Worm (Caenorhabditis elegans) whole organism, L4 larva: ENCODE data around the gene str-232.

Experiments
- F10B5.3 ChIP-seq: sonication (generic microtip); optimal IDR thresholded peaks from 2 replicates; lab custom pipeline; 2016; ENCODE audit warnings: mild to moderate bottlenecking, missing genetic modification characterization, missing compliant biosample characterization
- F26F4.8 ChIP-seq: fragments of 200-800 bp; sonication (Bioruptor generic); conservative IDR thresholded peaks from 2 replicates; pipeline ENCODE4 v1.3.6; 2022; ENCODE audit warnings: missing genetic modification characterization, missing compliant biosample characterization
- F37D6.2 ChIP-seq: sonication (generic microtip); optimal IDR thresholded peaks from 2 replicates; lab custom pipeline; 2016; ENCODE audit warnings: mild to moderate bottlenecking, missing genetic modification characterization, missing compliant biosample characterization
- Y105C5A.15 ChIP-seq: fragments of 200-800 bp; sonication (Bioruptor generic); IDR thresholded peaks from 2 replicates; pipeline ENCODE4 v1.3.6; 2022; ENCODE audit warnings: missing genetic modification characterization, missing compliant biosample characterization
- Y48G9A.11 ChIP-seq: fragments of 200-800 bp; sonication (Bioruptor generic); IDR thresholded peaks from 2 replicates; pipeline ENCODE4 v1.3.6; 2022; ENCODE audit warnings: missing genetic modification reagents, missing genetic modification characterization, missing compliant biosample characterization
- Y5F2A.4 ChIP-seq: fragments of 200-800 bp; sonication (Bioruptor generic); optimal IDR thresholded peaks from 2 replicates; lab custom pipeline; 2018; ENCODE audit warnings: mild to moderate bottlenecking, missing genetic modification characterization, missing compliant biosample characterization
- aly-2 ChIP-seq: sonication (generic microtip); optimal IDR thresholded peaks from 2 replicates; lab custom pipeline; 2018; ENCODE audit warnings: missing biosample characterization, missing genetic modification characterization
- ama-1 ChIP-seq: fragments of 150-350 bp; optimal IDR thresholded peaks from 2 replicates; lab custom pipeline; 2014; ENCODE audit warnings: inconsistent platforms, mixed read lengths
- attf-4 ChIP-seq: sonication (generic microtip); optimal IDR thresholded peaks from 3 replicates; lab custom pipeline; 2017; ENCODE audit warnings: missing biosample characterization, missing genetic modification characterization
- ceh-32 ChIP-seq: sonication (generic microtip); optimal IDR thresholded peaks from 2 replicates; lab custom pipeline; 2016; ENCODE audit warnings: mild to moderate bottlenecking, missing genetic modification characterization, missing compliant biosample characterization; ENCODE audit not compliant: poor library complexity
- ceh-62 ChIP-seq: sonication (generic microtip); optimal IDR thresholded peaks from 2 replicates; lab custom pipeline; 2017; ENCODE audit warnings: missing biosample characterization, missing genetic modification characterization
- cey-2 ChIP-seq: sonication (generic microtip); optimal IDR thresholded peaks from 3 replicates; lab custom pipeline; 2017; ENCODE audit warnings: missing genetic modification characterization, mild to moderate bottlenecking, missing compliant biosample characterization, antibody characterized with exemption, borderline replicate concordance; ENCODE audit not compliant: insufficient read depth
- daf-16 ChIP-seq, 3 experiments: sonication (generic microtip); optimal IDR thresholded peaks; 2 replicates each; lab custom pipeline; 2016 to 2017; ENCODE audit warnings: missing genetic modification characterization in 3 of 3, missing genetic modification reagents in 3 of 3, mild to moderate bottlenecking in 2 of 3, missing compliant biosample characterization in 2 of 3, missing biosample characterization in 1 of 3, moderate library complexity in 1 of 3
- daf-8 ChIP-seq: fragments of 200-800 bp; sonication (Bioruptor generic); IDR thresholded peaks from 2 replicates; pipeline ENCODE4 v1.3.6; 2022; ENCODE audit warnings: missing genetic modification characterization, missing compliant biosample characterization
- dmd-6 ChIP-seq: fragments of 200-800 bp; sonication (Bioruptor generic); IDR thresholded peaks from 2 replicates; pipeline ENCODE4 v1.3.6; 2022; ENCODE audit warnings: missing genetic modification reagents, missing genetic modification characterization, missing compliant biosample characterization
- dmd-9 ChIP-seq: fragments of 200-800 bp; sonication (Bioruptor generic); IDR thresholded peaks from 2 replicates; pipeline ENCODE4 v1.3.6; 2022; ENCODE audit warnings: missing genetic modification reagents, missing genetic modification characterization, missing compliant biosample characterization
- dpl-1 ChIP-seq: fragments of 150-350 bp; optimal IDR thresholded peaks from 2 replicates; lab custom pipeline; 2014; ENCODE audit warnings: missing biosample characterization, missing genetic modification reagents, missing genetic modification characterization
- duxl-1 ChIP-seq: sonication (generic microtip); optimal IDR thresholded peaks from 2 replicates; lab custom pipeline; 2016; ENCODE audit warnings: mild to moderate bottlenecking, missing genetic modification characterization, moderate library complexity, missing compliant biosample characterization; ENCODE audit not compliant: poor library complexity
- fkh-10 ChIP-seq: fragments of 150-350 bp; optimal IDR thresholded peaks from 2 replicates; lab custom pipeline; 2014; ENCODE audit warnings: missing biosample characterization, missing genetic modification reagents, missing genetic modification characterization
- fos-1 ChIP-seq: fragments of 150-350 bp; optimal IDR thresholded peaks from 2 replicates; lab custom pipeline; 2014; ENCODE audit warnings: missing biosample characterization, missing genetic modification characterization
- gei-8 ChIP-seq: fragments of 200-800 bp; sonication (Bioruptor generic); optimal IDR thresholded peaks from 2 replicates; lab custom pipeline; 2018; ENCODE audit warnings: mild to moderate bottlenecking, missing genetic modification characterization, missing compliant biosample characterization
- hif-1 ChIP-seq, 2 experiments: sonication (generic microtip); optimal IDR thresholded peaks; 2 replicates each; lab custom pipeline; 2016 to 2017; ENCODE audit warnings: missing compliant biosample characterization in 2 of 2, missing genetic modification characterization in 2 of 2, missing genetic modification reagents in 2 of 2, missing genotype in 2 of 2, mild to moderate bottlenecking in 1 of 2
- hlh-11 ChIP-seq: fragments of 200-800 bp; sonication (Bioruptor generic); optimal IDR thresholded peaks from 2 replicates; lab custom pipeline; 2018; ENCODE audit warnings: mild to moderate bottlenecking, missing genetic modification characterization, missing compliant biosample characterization
- jun-1 ChIP-seq: fragments of 150-350 bp; optimal IDR thresholded peaks from 2 replicates; lab custom pipeline; 2014; ENCODE audit warnings: missing biosample characterization, missing genetic modification reagents, missing genetic modification characterization
- lim-7 ChIP-seq: fragments of 200-800 bp; sonication (Bioruptor generic); IDR thresholded peaks from 2 replicates; pipeline ENCODE4 v1.3.6; 2022; ENCODE audit warnings: missing genetic modification characterization, missing compliant biosample characterization
- lin-13 ChIP-seq: fragments of 150-350 bp; optimal IDR thresholded peaks from 2 replicates; lab custom pipeline; 2014; ENCODE audit warnings: missing biosample characterization, missing genetic modification reagents, missing genetic modification characterization
- lin-15B ChIP-seq: fragments of 150-350 bp; sonication (generic microtip); optimal IDR thresholded peaks from 3 replicates; lab custom pipeline; 2014; ENCODE audit warnings: missing biosample characterization, missing genetic modification characterization
- lin-39 ChIP-seq: fragments of 150-350 bp; optimal IDR thresholded peaks from 2 replicates; lab custom pipeline; 2014; ENCODE audit warnings: missing biosample characterization, missing genetic modification reagents, missing genetic modification characterization
- lsy-2 ChIP-seq, 2 experiments: fragments of 150-350 bp in 1 of 2; sonication (generic microtip) in 1 of 2; optimal IDR thresholded peaks; 2 replicates each; lab custom pipeline; 2014 to 2017; ENCODE audit warnings: missing biosample characterization in 2 of 2, missing genetic modification characterization in 2 of 2
- madf-9 ChIP-seq: fragments of 200-800 bp; sonication (Bioruptor generic); conservative IDR thresholded peaks from 2 replicates; pipeline ENCODE4 v1.3.6; 2022; ENCODE audit warnings: missing genetic modification reagents, missing genetic modification characterization, missing compliant biosample characterization
- mxl-3 ChIP-seq: fragments of 200-800 bp; sonication (Bioruptor generic); optimal IDR thresholded peaks from 2 replicates; lab custom pipeline; 2018; ENCODE audit warnings: mild to moderate bottlenecking, missing genetic modification characterization, missing compliant biosample characterization
- nhr-111 ChIP-seq: fragments of 200-800 bp; sonication (Bioruptor generic); optimal IDR thresholded peaks from 2 replicates; lab custom pipeline; 2018; ENCODE audit warnings: mild to moderate bottlenecking, missing genetic modification characterization, missing compliant biosample characterization
- nhr-41 ChIP-seq: fragments of 200-800 bp; sonication (Bioruptor generic); IDR thresholded peaks from 2 replicates; pipeline ENCODE4 v1.3.6; 2022; ENCODE audit warnings: missing genetic modification reagents, missing genetic modification characterization, missing compliant biosample characterization
- nhr-48 ChIP-seq: sonication (generic microtip); optimal IDR thresholded peaks from 2 replicates; lab custom pipeline; 2016; ENCODE audit warnings: mild to moderate bottlenecking, missing genetic modification characterization, missing compliant biosample characterization
- pqm-1 ChIP-seq: sonication (generic microtip); optimal IDR thresholded peaks from 2 replicates; lab custom pipeline; 2017; ENCODE audit warnings: missing biosample characterization, missing genetic modification characterization
- sdz-12 ChIP-seq: fragments of 200-800 bp; sonication (Bioruptor generic); optimal IDR thresholded peaks from 2 replicates; lab custom pipeline; 2018; ENCODE audit warnings: mild to moderate bottlenecking, missing genetic modification characterization, missing compliant biosample characterization
- set-16 ChIP-seq: fragments of 200-800 bp; sonication (Bioruptor generic); IDR thresholded peaks from 2 replicates; pipeline ENCODE4 v1.3.6; 2022; ENCODE audit warnings: missing genetic modification reagents, missing genetic modification characterization, missing compliant biosample characterization
- snpc-1.2 ChIP-seq: fragments of 200-800 bp; sonication (Bioruptor generic); IDR thresholded peaks from 2 replicates; pipeline ENCODE4 v1.3.6; 2022; ENCODE audit warnings: missing genetic modification reagents, missing genetic modification characterization, missing compliant biosample characterization
- snpc-4 ChIP-seq: fragments of 150-350 bp; optimal IDR thresholded peaks from 2 replicates; lab custom pipeline; 2014; ENCODE audit warnings: missing biosample characterization, missing genetic modification characterization
- spr-1 ChIP-seq: sonication (generic microtip); optimal IDR thresholded peaks from 2 replicates; lab custom pipeline; 2016; ENCODE audit warnings: mild to moderate bottlenecking, missing genetic modification characterization, missing compliant biosample characterization
- spr-3 ChIP-seq: fragments of 200-800 bp; sonication (Bioruptor generic); optimal IDR thresholded peaks from 2 replicates; lab custom pipeline; 2018; ENCODE audit warnings: mild to moderate bottlenecking, missing genetic modification characterization, missing compliant biosample characterization
- tag-97 ChIP-seq: fragments of 200-800 bp; sonication (Bioruptor generic); IDR thresholded peaks from 2 replicates; pipeline ENCODE4 v1.3.6; 2022; ENCODE audit warnings: missing genetic modification characterization, missing compliant biosample characterization
- tra-1 ChIP-seq: fragments of 200-800 bp; sonication (Bioruptor generic); IDR thresholded peaks from 2 replicates; pipeline ENCODE4 v1.3.6; 2022; ENCODE audit warnings: missing genetic modification reagents, missing genetic modification characterization, missing compliant biosample characterization
- unc-62 ChIP-seq, 3 experiments: fragments of 150-350 bp in 1 of 3; sonication (generic microtip); optimal IDR thresholded peaks in 2 of 3; peaks in 1 of 3; 1 replicate in 1 of 3; 2 replicates in 2 of 3; lab custom pipeline; 2014 to 2017; ENCODE audit warnings: missing biosample characterization in 3 of 3, missing genetic modification characterization in 3 of 3, missing genetic modification reagents in 3 of 3, missing genotype in 1 of 3
- zfp-3 ChIP-seq: fragments of 200-800 bp; sonication (Bioruptor generic); conservative IDR thresholded peaks from 2 replicates; pipeline ENCODE4 v1.3.6; 2022; ENCODE audit warnings: missing genetic modification reagents, missing genetic modification characterization, missing compliant biosample characterization
- ztf-7 ChIP-seq: fragments of 150-350 bp; optimal IDR thresholded peaks from 2 replicates; lab custom pipeline; 2014; ENCODE audit warnings: missing biosample characterization, missing genetic modification characterization

Gene str-232

ce11 chrV:16047052-16047451 lies 31.5 kb upstream of the str-232 start:
- TF ChIP-seq snpc-4 (tag; lab: Kevin White, UChicago) (no peak), sdz-12 (GFP tag; lab: Kevin White, UChicago) (no peak), F26F4.8 (GFP tag; lab: Robert Waterston, UW) (no peak), set-16 (GFP tag; lab: Robert Waterston, UW) (peak; percentile 90)
- TF ChIP-seq, all 104 proteins: peak for 1

- TF ChIP-seq duxl-1 (tag; lab: Kevin White, UChicago) (no peak), fos-1 (tag; lab: Kevin White, UChicago) (no peak), ceh-62 (tag; lab: Kevin White, UChicago) (no peak), spr-3 (no peak)
- TF ChIP-seq, all 104 proteins: peak for 0
These were observed 31.0 kb upstream of the str-232 start, which contains the start of gene ZK285.2 for ce11 chrV:16046573-16046972. TSS of gene ZK285.2 (plus strand) at chrV:16046873.

ce11 chrV:16045837-16046236 lies 30.3 kb upstream of the str-232 start, which contains the start of gene T10C6.15:
TSS of gene T10C6.15 (minus strand) at chrV:16045940.
- TF ChIP-seq zfp-3 (no peak), pqm-1 (tag; lab: Kevin White, UChicago) (peak; percentile 67), lin-15B (no peak), lsy-2 (tag; optimal IDR thresholded peaks at IDR 0.05; lab: Kevin White, UChicago) (no peak), gei-8 (GFP tag; lab: Kevin White, UChicago) (no peak), ztf-7 (tag; lab: Kevin White, UChicago) (no peak), daf-8 (no peak), attf-4 (tag; lab: Kevin White, UChicago) (no peak), lim-7 (GFP tag; lab: Robert Waterston, UW) (no peak), mxl-3 (GFP tag; lab: Kevin White, UChicago) (peak; percentile 18), hlh-11 (tag; lab: Kevin White, UChicago) (peak; percentile 91), fkh-10 (GFP tag; lab: Kevin White, UChicago) (no peak), madf-9 (GFP tag; lab: Robert Waterston, UW) (no peak), dmd-6 (peak; percentile 95), Y5F2A.4 (GFP tag; lab: Kevin White, UChicago) (no peak), dmd-9 (GFP tag; lab: Robert Waterston, UW) (no peak), nhr-48 (peak; percentile 91), unc-62 (GFP tag; optimal IDR thresholded peaks at IDR 0.05 in 1 of 2; lab: Kevin White, UChicago) (no peak), unc-62 (tag; optimal IDR thresholded peaks at IDR 0.05; lab: Kevin White, UChicago) (no peak), Y48G9A.11 (GFP tag; lab: Robert Waterston, UW) (no peak), aly-2 (tag; lab: Kevin White, UChicago) (no peak), ceh-32 (tag; lab: Kevin White, UChicago) (no peak), tag-97 (GFP tag; lab: Robert Waterston, UW) (no peak), ceh-62 (tag; lab: Kevin White, UChicago) (no peak), snpc-1.2 (GFP tag; lab: Robert Waterston, UW) (no peak), F26F4.8 (GFP tag; lab: Robert Waterston, UW) (no peak), Y105C5A.15 (GFP tag; lab: Robert Waterston, UW) (no peak), dpl-1 (no peak), lin-39 (no peak), jun-1 (tag; lab: Kevin White, UChicago) (no peak), tra-1 (GFP tag; lab: Robert Waterston, UW) (peak; percentile 69), nhr-111 (GFP tag; lab: Kevin White, UChicago) (no peak), hif-1 (tag; optimal IDR thresholded peaks at IDR 0.05; lab: Kevin White, UChicago) (peak in 1 of 2 experiments; percentile 4), nhr-41 (GFP tag; lab: Robert Waterston, UW) (no peak), lin-13 (GFP tag; lab: Kevin White, UChicago) (no peak), spr-1 (no peak), ama-1 (lab: Kevin White, UChicago) (no peak), F37D6.2 (tag; lab: Kevin White, UChicago) (no peak), daf-16 (GFP tag; optimal IDR thresholded peaks at IDR 0.05; lab: Kevin White, UChicago) (peak in 1 of 2 experiments; percentile 91), daf-16 (tag; optimal IDR thresholded peaks at IDR 0.05; lab: Kevin White, UChicago) (peak; percentile 100), cey-2 (tag; lab: Kevin White, UChicago) (no peak), F10B5.3 (no peak), snpc-4 (tag; lab: Kevin White, UChicago) (no peak)
